Worm (Caenorhabditis elegans) whole organism, L3 larva: ENCODE data around the gene nhr-253.

Experiments
- ceh-16 ChIP-seq: sonication (generic microtip); optimal IDR thresholded peaks from 2 replicates; lab custom pipeline; 2017; ENCODE audit warnings: missing biosample characterization, missing genetic modification characterization
- nhr-25 ChIP-seq: sonication (generic microtip); optimal IDR thresholded peaks from 2 replicates; lab custom pipeline; 2017; ENCODE audit warnings: missing biosample characterization, missing genetic modification characterization
- unc-39 ChIP-seq: sonication (generic microtip); optimal IDR thresholded peaks from 4 replicates; lab custom pipeline; 2017; ENCODE audit warnings: missing biosample characterization, missing genetic modification characterization

DNA sequence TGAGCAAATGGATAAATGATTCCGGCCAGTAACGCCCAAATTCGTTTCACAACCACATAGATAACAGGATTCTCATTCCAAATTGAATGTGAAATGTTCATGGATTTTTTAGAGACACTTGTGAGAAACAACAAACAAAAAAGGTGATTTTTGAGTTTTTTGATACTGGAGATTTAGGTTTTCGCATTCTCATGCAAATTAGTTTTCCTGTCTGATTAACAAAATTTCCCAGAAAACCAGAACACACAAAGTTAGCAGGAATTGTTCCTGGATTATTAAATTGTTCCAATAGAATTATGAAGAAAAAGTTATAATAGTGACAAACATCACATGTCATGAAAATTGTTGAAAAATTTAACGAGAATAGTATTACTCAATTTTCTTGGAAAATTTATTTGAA is 46.8 kb downstream of the nhr-253 start, which contains the start of gene srh-33:
- TF ChIP-seq unc-39 (tag; lab: Kevin White, UChicago) (no peak), ceh-16 (tag; lab: Kevin White, UChicago) (no peak), nhr-25 (no peak)
